Fruit fly (Drosophila melanogaster) whole organism, embryonic: ENCODE measurements around the gene bon.
A peak's percentile ranks its signal among the peaks of the same experiment; 100 is the strongest.

ENCODE experiments used
- Adf1 ChIP-seq: fragments of 200-800 bp; sonication (Bioruptor generic); IDR thresholded peaks from 2 replicates; pipeline ENCODE4 v1.3.6; 2022; ENCODE audit warnings: missing biosample characterization, missing genetic modification characterization
- B-H2 ChIP-seq: fragments of 200-800 bp; sonication (Bioruptor generic); optimal IDR thresholded peaks from 2 replicates; lab custom pipeline; 2018; ENCODE audit warnings: missing biosample characterization, mild to moderate bottlenecking, missing genetic modification characterization
- CG10267 ChIP-seq: fragments of 200-800 bp; sonication (Bioruptor generic); optimal IDR thresholded peaks from 2 replicates; lab custom pipeline; 2018; ENCODE audit warnings: missing biosample characterization, mild to moderate bottlenecking, missing genetic modification characterization, moderate library complexity
- CG10543 ChIP-seq: fragments of 200-800 bp; sonication (Bioruptor generic); optimal IDR thresholded peaks from 3 replicates; lab custom pipeline; 2017; ENCODE audit warnings: missing biosample characterization, mild to moderate bottlenecking, missing genetic modification characterization, moderate library complexity
- CG12659 ChIP-seq: fragments of 200-800 bp; sonication (Bioruptor generic); optimal IDR thresholded peaks from 3 replicates; lab custom pipeline; 2017; ENCODE audit warnings: mild to moderate bottlenecking, missing biosample characterization, missing genetic modification reagents, missing genetic modification characterization
- CG12744 ChIP-seq: fragments of 200-800 bp; sonication (Bioruptor generic); optimal IDR thresholded peaks from 2 replicates; lab custom pipeline; 2016; ENCODE audit warnings: missing biosample characterization, missing genetic modification characterization
- CG12942 ChIP-seq: fragments of 200-800 bp; sonication (Bioruptor generic); optimal IDR thresholded peaks from 3 replicates; lab custom pipeline; 2016; ENCODE audit warnings: missing biosample characterization, missing genetic modification characterization
- CG14441 ChIP-seq: fragments of 200-800 bp; sonication (Bioruptor generic); IDR thresholded peaks from 2 replicates; pipeline ENCODE4 v1.3.6; 2022; ENCODE audit warnings: missing biosample characterization, missing genetic modification characterization
- CG15011 ChIP-seq: fragments of 200-800 bp; sonication (Bioruptor generic); optimal IDR thresholded peaks from 3 replicates; lab custom pipeline; 2018; ENCODE audit warnings: missing biosample characterization, mild to moderate bottlenecking, missing genetic modification characterization
- CG17612 ChIP-seq: fragments of 200-800 bp; sonication (Bioruptor generic); IDR thresholded peaks from 2 replicates; pipeline ENCODE4 v1.3.6; 2022; ENCODE audit warnings: missing biosample characterization, missing genetic modification characterization
- CG18262 ChIP-seq: fragments of 200-800 bp; optimal IDR thresholded peaks from 3 replicates; lab custom pipeline; 2019; ENCODE audit warnings: missing biosample characterization, mild to moderate bottlenecking, missing genetic modification characterization, moderate library complexity
- CG2889 ChIP-seq: fragments of 200-800 bp; sonication (Bioruptor generic); IDR thresholded peaks from 3 replicates; pipeline ENCODE4 v1.3.6; 2022; ENCODE audit warnings: missing biosample characterization, missing genetic modification characterization
- CG31441 ChIP-seq: fragments of 200-800 bp; sonication (Bioruptor generic); IDR thresholded peaks from 2 replicates; pipeline ENCODE4 v1.3.6; 2022; ENCODE audit warnings: missing biosample characterization, missing genetic modification characterization
- CG33557 ChIP-seq: fragments of 200-800 bp; sonication (Bioruptor generic); optimal IDR thresholded peaks from 2 replicates; lab custom pipeline; 2019; ENCODE audit warnings: missing biosample characterization, mild to moderate bottlenecking, missing genetic modification characterization, moderate library complexity
- CG42726 ChIP-seq: fragments of 200-800 bp; sonication (Bioruptor generic); IDR thresholded peaks from 2 replicates; pipeline ENCODE4 v1.3.6; 2022; ENCODE audit warnings: missing biosample characterization, missing genetic modification characterization; ENCODE audit not compliant: partially characterized antibody
- CG5953 ChIP-seq: fragments of 200-800 bp; sonication (Bioruptor generic); IDR thresholded peaks from 2 replicates; pipeline ENCODE4 v1.3.6; 2022; ENCODE audit warnings: missing biosample characterization, missing genetic modification characterization
- CG6813 ChIP-seq: fragments of 200-800 bp; sonication (Bioruptor generic); optimal IDR thresholded peaks from 2 replicates; lab custom pipeline; 2017; ENCODE audit warnings: missing biosample characterization, missing genetic modification characterization, mild to moderate bottlenecking, moderate library complexity, missing genetic modification reagents
- CG7928 ChIP-seq: fragments of 200-800 bp; sonication (Bioruptor generic); optimal IDR thresholded peaks from 2 replicates; lab custom pipeline; 2017; ENCODE audit warnings: missing biosample characterization, mild to moderate bottlenecking, missing genetic modification characterization
- CG7963 ChIP-seq: fragments of 200-800 bp; sonication (Bioruptor generic); IDR thresholded peaks from 3 replicates; pipeline ENCODE4 v1.3.6; 2022; ENCODE audit warnings: missing biosample characterization, missing genetic modification characterization; ENCODE audit not compliant: partially characterized antibody
- CG9437 ChIP-seq: fragments of 200-800 bp; sonication (Bioruptor generic); optimal IDR thresholded peaks from 2 replicates; lab custom pipeline; 2018; ENCODE audit warnings: missing biosample characterization, mild to moderate bottlenecking, missing genetic modification characterization
- CG9932 ChIP-seq: fragments of 200-800 bp; sonication (Bioruptor generic); IDR thresholded peaks from 2 replicates; pipeline ENCODE4 v1.3.6; 2022; ENCODE audit warnings: missing biosample characterization, missing genetic modification characterization
- Chrac-16 ChIP-seq: fragments of 200-800 bp; sonication (Bioruptor generic); optimal IDR thresholded peaks from 3 replicates; lab custom pipeline; 2016; ENCODE audit warnings: missing biosample characterization, missing genetic modification characterization
- CrebB ChIP-seq: fragments of 200-800 bp; sonication (Bioruptor generic); optimal IDR thresholded peaks from 3 replicates; lab custom pipeline; 2018; ENCODE audit warnings: missing biosample characterization, mild to moderate bottlenecking, missing genetic modification characterization
- Dp ChIP-seq: fragments of 200-800 bp; sonication (Bioruptor generic); optimal IDR thresholded peaks from 2 replicates; lab custom pipeline; 2018; ENCODE audit warnings: missing biosample characterization, mild to moderate bottlenecking, missing genetic modification characterization, moderate library complexity
- Fer3 ChIP-seq: fragments of 200-800 bp; sonication (Bioruptor generic); optimal IDR thresholded peaks from 2 replicates; lab custom pipeline; 2018; ENCODE audit warnings: missing biosample characterization, mild to moderate bottlenecking, missing genetic modification characterization, moderate library complexity
- H15 ChIP-seq: fragments of 200-800 bp; sonication (Bioruptor generic); IDR thresholded peaks from 3 replicates; pipeline ENCODE4 v1.3.6; 2022; ENCODE audit warnings: missing biosample characterization, missing genetic modification characterization
- Hmr ChIP-seq: fragments of 200-800 bp; sonication (Bioruptor generic); optimal IDR thresholded peaks from 3 replicates; lab custom pipeline; 2017; ENCODE audit warnings: mild to moderate bottlenecking, missing biosample characterization, missing genetic modification reagents, missing genetic modification characterization
- MTF-1 ChIP-seq: fragments of 200-800 bp; sonication (Bioruptor generic); optimal IDR thresholded peaks from 2 replicates; lab custom pipeline; 2018; ENCODE audit warnings: missing biosample characterization, mild to moderate bottlenecking, missing genetic modification characterization, borderline replicate concordance
- NfI ChIP-seq: fragments of 200-800 bp; sonication (Bioruptor generic); optimal IDR thresholded peaks from 3 replicates; lab custom pipeline; 2018; ENCODE audit warnings: missing biosample characterization, mild to moderate bottlenecking, missing genetic modification characterization, moderate library complexity
- Oli ChIP-seq: fragments of 200-800 bp; sonication (Bioruptor generic); optimal IDR thresholded peaks from 2 replicates; lab custom pipeline; 2018; ENCODE audit warnings: missing biosample characterization, mild to moderate bottlenecking, missing genetic modification characterization, moderate library complexity
- Poxn ChIP-seq: fragments of 200-800 bp; sonication (Bioruptor generic); IDR thresholded peaks from 2 replicates; pipeline ENCODE4 v1.3.6; 2022; ENCODE audit warnings: missing biosample characterization, missing genetic modification characterization
- abd-A ChIP-seq: fragments of 200-800 bp; sonication (Bioruptor generic); optimal IDR thresholded peaks from 3 replicates; lab custom pipeline; 2019; ENCODE audit warnings: missing biosample characterization, mild to moderate bottlenecking, missing genetic modification characterization, moderate library complexity
- bowl ChIP-seq: fragments of 200-800 bp; sonication (Bioruptor generic); IDR thresholded peaks from 2 replicates; pipeline ENCODE4 v1.3.6; 2022; ENCODE audit warnings: missing biosample characterization, missing genetic modification characterization
- fd96Cb ChIP-seq: fragments of 200-800 bp; sonication (Bioruptor generic); optimal IDR thresholded peaks from 2 replicates; lab custom pipeline; 2018; ENCODE audit warnings: missing biosample characterization, mild to moderate bottlenecking, missing genetic modification characterization, moderate library complexity
- hkb ChIP-seq, 2 experiments: fragments of 200-800 bp in 1 of 2; fragments of >200 bp in 1 of 2; sonication (Bioruptor generic) in 1 of 2; IDR thresholded peaks in 1 of 2; optimal IDR thresholded peaks in 1 of 2; 2 replicates each; pipeline versions ENCODE4 v1.3.6 to Lab custom; 2017 to 2022; ENCODE audit warnings: missing biosample characterization in 1 of 2, missing genetic modification characterization in 1 of 2
- lola ChIP-seq, 3 experiments: fragments of >200 bp in 2 of 3; fragments of 200-800 bp in 1 of 3; sonication (Bioruptor generic) in 1 of 3; optimal IDR thresholded peaks; 2 replicates each; lab custom pipeline; 2017 to 2019; ENCODE audit warnings: missing biosample characterization in 3 of 3, missing genetic modification characterization in 3 of 3, mild to moderate bottlenecking in 1 of 3, moderate library complexity in 1 of 3
- lov ChIP-seq, 2 experiments: fragments of 200-800 bp in 1 of 2; fragments of >200 bp in 1 of 2; sonication (Bioruptor generic) in 1 of 2; IDR thresholded peaks in 1 of 2; optimal IDR thresholded peaks in 1 of 2; 2 replicates in 1 of 2; 3 replicates in 1 of 2; pipeline versions ENCODE4 v1.3.6 to Lab custom; 2017 to 2022; ENCODE audit warnings: missing biosample characterization in 1 of 2, missing genetic modification characterization in 1 of 2
- luna ChIP-seq: fragments of 200-800 bp; sonication (Bioruptor generic); optimal IDR thresholded peaks from 2 replicates; lab custom pipeline; 2016; ENCODE audit warnings: missing biosample characterization, missing genetic modification characterization
- nerfin-1 ChIP-seq: fragments of 200-800 bp; sonication (Bioruptor generic); optimal IDR thresholded peaks from 3 replicates; lab custom pipeline; 2019; ENCODE audit warnings: missing biosample characterization, mild to moderate bottlenecking, missing genetic modification characterization, moderate library complexity
- nmo ChIP-seq: fragments of 200-800 bp; sonication (Bioruptor generic); optimal IDR thresholded peaks from 2 replicates; lab custom pipeline; 2018; ENCODE audit warnings: missing biosample characterization, mild to moderate bottlenecking, missing genetic modification characterization, moderate library complexity
- ranshi ChIP-seq: fragments of 200-800 bp; sonication (Bioruptor generic); IDR thresholded peaks from 2 replicates; pipeline ENCODE4 v1.3.6; 2022; ENCODE audit warnings: missing biosample characterization, missing genetic modification characterization
- sens-2 ChIP-seq: fragments of 200-800 bp; sonication (Bioruptor generic); IDR thresholded peaks from 2 replicates; pipeline ENCODE4 v1.3.6; 2022; ENCODE audit warnings: missing biosample characterization, missing genetic modification characterization
- sna ChIP-seq: fragments of 200-800 bp; sonication (Bioruptor generic); IDR thresholded peaks from 2 replicates; pipeline ENCODE4 v1.3.6; 2022; ENCODE audit warnings: missing biosample characterization, missing genetic modification characterization; ENCODE audit not compliant: partially characterized antibody
- trh ChIP-seq: fragments of 200-800 bp; sonication (Bioruptor generic); optimal IDR thresholded peaks from 2 replicates; lab custom pipeline; 2016; ENCODE audit warnings: missing biosample characterization, missing genetic modification characterization
- unc-4 ChIP-seq: fragments of 200-800 bp; sonication (Bioruptor generic); IDR thresholded peaks from 2 replicates; pipeline ENCODE4 v1.3.6; 2022; ENCODE audit warnings: missing biosample characterization, missing genetic modification characterization; ENCODE audit not compliant: partially characterized antibody
- zen ChIP-seq: fragments of 200-800 bp; sonication (Bioruptor generic); optimal IDR thresholded peaks from 3 replicates; lab custom pipeline; 2018; ENCODE audit warnings: missing biosample characterization, mild to moderate bottlenecking, missing genetic modification characterization, moderate library complexity

The bon gene

DNA sequence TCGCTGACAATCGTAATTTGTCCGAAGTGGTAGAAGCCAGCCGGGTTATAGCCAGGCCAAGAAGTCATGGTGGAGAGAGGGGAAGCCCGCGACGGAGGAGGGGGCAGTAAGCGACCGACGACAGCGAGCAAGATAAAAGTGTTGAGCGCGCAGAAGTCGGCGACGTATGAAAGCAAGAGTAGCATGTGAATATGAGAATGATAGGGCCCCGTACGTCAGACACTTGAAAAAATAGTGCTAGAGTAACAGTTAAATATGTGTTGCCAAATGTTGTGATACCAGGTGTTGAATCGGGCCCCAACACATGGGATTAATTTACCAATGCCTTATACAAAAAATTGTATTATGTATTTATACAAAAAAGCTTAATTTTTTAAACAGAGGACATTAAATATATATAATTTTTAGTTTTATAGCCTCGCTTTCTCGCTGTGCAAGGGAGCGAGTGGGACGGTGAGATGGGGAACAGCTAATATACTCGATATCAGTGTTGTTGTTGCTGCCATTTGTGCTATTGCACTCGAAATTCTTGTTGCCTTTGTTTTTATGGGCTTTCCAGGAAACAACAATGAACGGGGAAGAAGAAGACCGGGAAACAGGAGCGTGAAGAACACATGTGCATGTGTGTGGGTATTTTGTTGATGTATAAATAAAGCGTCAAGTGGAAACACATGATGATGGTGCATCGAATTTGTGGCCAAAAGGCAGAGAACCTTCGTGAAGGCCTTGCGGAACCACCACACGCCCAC is 42.9 kb upstream of the bon start (continued):
- 0 out of 2 replicates have a peak, but pooled peaks have one; percentile 39 for TF ChIP-seq Poxn (GFP tag; lab: Robert Waterston, UW)
- no peak for TF ChIP-seq CG12744 (GFP tag; lab: Kevin White, UChicago)
- TF ChIP-seq NfI (GFP tag; lab: Kevin White, UChicago) = peak; percentile 88
- peak; percentile 48 for TF ChIP-seq CrebB (tag; lab: Kevin White, UChicago)
- peak; percentile 64 for TF ChIP-seq zen
- no peak for TF ChIP-seq unc-4
- TF ChIP-seq B-H2 (GFP tag; lab: Kevin White, UChicago) = peak; percentile 74
- TF ChIP-seq CG9437 (GFP tag; lab: Kevin White, UChicago) = peak; percentile 71
- no peak for TF ChIP-seq Dp (GFP tag; lab: Kevin White, UChicago)
- peak; percentile 83 for TF ChIP-seq CG10267 (tag; lab: Kevin White, UChicago)
- TF ChIP-seq CG12659 = peak; percentile 85
- no peak for TF ChIP-seq sna (GFP tag; lab: Robert Waterston, UW)
- peak; percentile 69; the same call in 1 of the 2 replicates for TF ChIP-seq sens-2 (GFP tag; lab: Robert Waterston, UW)
- TF ChIP-seq Hmr (GFP tag; lab: Kevin White, UChicago) = peak; percentile 81
- peak; percentile 78 for TF ChIP-seq CG9932
- peak; percentile 90 for TF ChIP-seq nmo
- no peak for TF ChIP-seq lov (optimal IDR thresholded peaks at IDR 0.05; lab: Kevin White, UChicago)
- TF ChIP-seq lov (GFP tag; IDR thresholded peaks at IDR 0.05; lab: Robert Waterston, UW) = no peak
- peak; percentile 78 for TF ChIP-seq CG6813 (GFP tag; lab: Kevin White, UChicago)
- TF ChIP-seq fd96Cb (tag; lab: Kevin White, UChicago) = peak; percentile 88
- peak; percentile 76 for TF ChIP-seq CG33557 (GFP tag; lab: Kevin White, UChicago)
- TF ChIP-seq Oli = peak; percentile 87
- peak; percentile 90 for TF ChIP-seq CG10543 (GFP tag; lab: Kevin White, UChicago)
- peak; percentile 73 for TF ChIP-seq CG2889
- TF ChIP-seq luna (GFP tag; lab: Kevin White, UChicago) = no peak
- TF ChIP-seq MTF-1 = peak; percentile 43
- TF ChIP-seq CG18262 (tag; lab: Kevin White, UChicago) = peak; percentile 91
- TF ChIP-seq ranshi (GFP tag; lab: Robert Waterston, UW) = peak; percentile 84
- TF ChIP-seq CG31441 (GFP tag; lab: Robert Waterston, UW) = peak; percentile 86
- TF ChIP-seq lola (GFP tag; optimal IDR thresholded peaks at IDR 0.05; lab: Kevin White, UChicago) = peak in 1 of 3 experiments; percentile 82
- peak; percentile 70 for TF ChIP-seq Chrac-16
- peak; percentile 25 for TF ChIP-seq trh (GFP tag; lab: Kevin White, UChicago)
- TF ChIP-seq CG7963 (GFP tag; lab: Robert Waterston, UW) = no peak
- peak; percentile 56 for TF ChIP-seq CG17612 (GFP tag; lab: Robert Waterston, UW)
- peak; percentile 64 for TF ChIP-seq CG5953 (GFP tag; lab: Robert Waterston, UW)
- no peak for TF ChIP-seq abd-A (tag; lab: Kevin White, UChicago)
- peak; percentile 75 for TF ChIP-seq Adf1 (GFP tag; lab: Robert Waterston, UW)
- TF ChIP-seq CG12942 = peak; percentile 70
- 0 out of 2 replicates have a peak, but pooled peaks have one; percentile 27 for TF ChIP-seq CG42726
- peak; percentile 27 for TF ChIP-seq CG7928 (GFP tag; lab: Kevin White, UChicago)
- peak; percentile 64 for TF ChIP-seq nerfin-1 (tag; lab: Kevin White, UChicago)
- TF ChIP-seq hkb (optimal IDR thresholded peaks at IDR 0.05; lab: Kevin White, UChicago) = no peak
- peak; percentile 85 for TF ChIP-seq hkb (GFP tag; IDR thresholded peaks at IDR 0.05; lab: Robert Waterston, UW)
- TF ChIP-seq CG14441 = peak; percentile 80
- 0 out of 2 replicates have a peak, but pooled peaks have one; percentile 42 for TF ChIP-seq bowl (GFP tag; lab: Robert Waterston, UW)
- peak; percentile 89 for TF ChIP-seq Fer3 (tag; lab: Kevin White, UChicago)
- TF ChIP-seq H15 = peak; percentile 74; the same call in 2 of the 3 replicates
- TF ChIP-seq CG15011 = peak; percentile 62
